Worm (Caenorhabditis elegans) whole organism, mixed stage, embryonic: ENCODE results near the gene ZK218.1.

Experiments
- bed-3 ChIP-seq: fragments of 200-800 bp; sonication (Bioruptor generic); optimal IDR thresholded peaks from 3 replicates; lab custom pipeline; 2018; ENCODE audit warnings: mild to moderate bottlenecking, missing genetic modification characterization, moderate library complexity, missing compliant biosample characterization
- blmp-1 ChIP-seq: fragments of 150-350 bp; optimal IDR thresholded peaks from 2 replicates; lab custom pipeline; 2014; ENCODE audit warnings: missing biosample characterization, missing genetic modification characterization
- ceh-43 ChIP-seq: fragments of 200-800 bp; sonication (Bioruptor generic); optimal IDR thresholded peaks from 2 replicates; lab custom pipeline; 2018; ENCODE audit warnings: mild to moderate bottlenecking, missing genetic modification characterization, moderate library complexity, missing compliant biosample characterization
- ceh-83 ChIP-seq: fragments of 200-800 bp; sonication (Bioruptor generic); optimal IDR thresholded peaks from 2 replicates; lab custom pipeline; 2018; ENCODE audit warnings: mild to moderate bottlenecking, missing genetic modification characterization, missing compliant biosample characterization
- elt-3 ChIP-seq: fragments of 150-350 bp; optimal IDR thresholded peaks from 2 replicates; lab custom pipeline; 2014; ENCODE audit warnings: missing biosample characterization, missing genetic modification characterization
- lin-13 ChIP-seq: fragments of 150-350 bp; optimal IDR thresholded peaks from 2 replicates; lab custom pipeline; 2014; ENCODE audit warnings: missing biosample characterization, missing genetic modification characterization
- lin-32 ChIP-seq: fragments of 200-800 bp; sonication (Bioruptor generic); optimal IDR thresholded peaks from 2 replicates; lab custom pipeline; 2018; ENCODE audit warnings: mild to moderate bottlenecking, missing genetic modification characterization, missing compliant biosample characterization
- lsy-2 ChIP-seq: fragments of 150-350 bp; optimal IDR thresholded peaks from 2 replicates; lab custom pipeline; 2014; ENCODE audit warnings: missing biosample characterization, missing genetic modification characterization
- nhr-28 ChIP-seq: fragments of 150-350 bp; optimal IDR thresholded peaks from 2 replicates; lab custom pipeline; 2014; ENCODE audit warnings: missing biosample characterization, missing genetic modification characterization
- snpc-4 ChIP-seq: fragments of 150-350 bp; optimal IDR thresholded peaks from 2 replicates; lab custom pipeline; 2014; ENCODE audit warnings: missing biosample characterization, missing genetic modification characterization
- ztf-11 ChIP-seq: fragments of 150-350 bp; optimal IDR thresholded peaks from 2 replicates; lab custom pipeline; 2014; ENCODE audit warnings: missing biosample characterization, missing genetic modification characterization

- no peak for TF ChIP-seq lsy-2 (tag; lab: Kevin White, UChicago)
- TF ChIP-seq nhr-28 (tag; lab: Kevin White, UChicago): no peak
- TF ChIP-seq elt-3 (tag; lab: Kevin White, UChicago): no peak
- no peak for TF ChIP-seq lin-13
- no peak for TF ChIP-seq lin-32
- no peak for TF ChIP-seq ceh-43 (GFP tag; lab: Kevin White, UChicago)
- no peak for TF ChIP-seq bed-3 (GFP tag; lab: Kevin White, UChicago)
- TF ChIP-seq ztf-11 (tag; lab: Kevin White, UChicago): no peak
- no peak for TF ChIP-seq snpc-4
- TF ChIP-seq blmp-1 (tag; lab: Kevin White, UChicago): no peak
- no peak for TF ChIP-seq ceh-83 (GFP tag; lab: Kevin White, UChicago)
Observed at ce11 chrV:17068839-17069238, 23.5 kb upstream of the ZK218.1 start, which contains the start of gene T05E12.8.
